Fruit fly (Drosophila melanogaster): ENCODE measurements around the gene Sod1.

The Sod1 gene

dm6 chr3L:11074043-11074853 is 39.3 kb downstream of the Sod1 start, which contains the start of the genes Pfdn2 and Noc1 (continued):
- TF ChIP-seq CG2712 (tag; optimal IDR thresholded peaks at IDR 0.05) (peak; percentile 78), ftz-f1 (GFP tag; optimal IDR thresholded peaks at IDR 0.05) (no peak), dimm (GFP tag; IDR thresholded peaks at IDR 0.05) (no peak), knrl (GFP tag; IDR thresholded peaks at IDR 0.05; ENCODE audit: partially characterized antibody) (no peak), sc (optimal IDR thresholded peaks at IDR 0.05) (no peak), sc (GFP tag; optimal IDR thresholded peaks at IDR 0.05) (no peak), CG13624 (GFP tag; optimal IDR thresholded peaks at IDR 0.05) (no peak), CG13123 (GFP tag; optimal IDR thresholded peaks at IDR 0.05) (no peak), CG7839 (tag; optimal IDR thresholded peaks at IDR 0.05) (no peak), dati (GFP tag; IDR thresholded peaks at IDR 0.05) (no peak), nerfin-1 (tag; optimal IDR thresholded peaks at IDR 0.05) (no peak), ab (GFP tag; optimal IDR thresholded peaks at IDR 0.05) (no peak), sob (GFP tag; IDR thresholded peaks at IDR 0.05) (no peak), odd (GFP tag; optimal IDR thresholded peaks at IDR 0.05) (no peak), cato (GFP tag; optimal IDR thresholded peaks at IDR 0.05; ENCODE audit: borderline replicate concordance) (no peak), CG1832 (GFP tag; optimal IDR thresholded peaks at IDR 0.05) (no peak), CG18011 (GFP tag; optimal IDR thresholded peaks at IDR 0.05) (no peak), CG14050 (GFP tag; IDR thresholded peaks at IDR 0.05) (no peak), CG4820 (GFP tag; optimal IDR thresholded peaks at IDR 0.05) (peak; percentile 34), aop (GFP tag; IDR thresholded peaks at IDR 0.05) (no peak), ken (GFP tag; IDR thresholded peaks at IDR 0.05) (no peak), ttk (GFP tag; IDR thresholded peaks at IDR 0.05) (0 out of 2 replicates have a peak, but pooled peaks have one; percentile 27), oc (tag; optimal IDR thresholded peaks at IDR 0.05) (no peak), Deaf1 (tag; optimal IDR thresholded peaks at IDR 0.05) (no peak), org-1 (GFP tag; optimal IDR thresholded peaks at IDR 0.05) (no peak), onecut (GFP tag; IDR thresholded peaks at IDR 0.05) (no peak), tgo (GFP tag; IDR thresholded peaks at IDR 0.05) (peak; percentile 41; the same call in 2 of the 3 replicates), sisA (GFP tag; IDR thresholded peaks at IDR 0.05) (peak; percentile 59), CrebB (tag; optimal IDR thresholded peaks at IDR 0.05) (no peak), CG14441 (GFP tag; IDR thresholded peaks at IDR 0.05) (no peak; the same call in 1 of the 2 replicates), CG31441 (GFP tag; IDR thresholded peaks at IDR 0.05) (no peak), CG8281 (tag; optimal IDR thresholded peaks at IDR 0.05) (no peak), CG7556 (GFP tag; optimal IDR thresholded peaks at IDR 0.05) (no peak), CG32767 (GFP tag; IDR thresholded peaks at IDR 0.05) (0 out of 2 replicates have a peak, but pooled peaks have one; percentile 30), grau (tag; optimal IDR thresholded peaks at IDR 0.05) (peak; percentile 71), mirr (GFP tag; optimal IDR thresholded peaks at IDR 0.05) (no peak), Dp (GFP tag; optimal IDR thresholded peaks at IDR 0.05) (peak; percentile 7), hth (optimal IDR thresholded peaks at IDR 0.05) (no peak), ash1 (GFP tag; optimal IDR thresholded peaks at IDR 0.05) (no peak), CG1529 (GFP tag; optimal IDR thresholded peaks at IDR 0.05) (no peak), CG8388 (GFP tag; optimal IDR thresholded peaks at IDR 0.05) (no peak), CG18599 (GFP tag; optimal IDR thresholded peaks at IDR 0.05) (no peak), CG17186 (GFP tag; optimal IDR thresholded peaks at IDR 0.05) (no peak), Side (GFP tag; optimal IDR thresholded peaks at IDR 0.05) (no peak), CG3995 (GFP tag; optimal IDR thresholded peaks at IDR 0.05) (peak; percentile 60), CG10209 (GFP tag; optimal IDR thresholded peaks at IDR 0.05) (peak; percentile 50), tup (GFP tag; optimal IDR thresholded peaks at IDR 0.05) (no peak), CG18262 (tag; optimal IDR thresholded peaks at IDR 0.05) (peak; percentile 66), tap (tag; optimal IDR thresholded peaks at IDR 0.05) (no peak), CG17568 (GFP tag; optimal IDR thresholded peaks at IDR 0.05) (no peak)

Measured in whole organism, embryonic.